Comparison of ENCODE assay signal across 2 fruit fly cellular contexts in genomic region chrX:16766868-16767431, dm6.
TF ChIP-seq lines count a peak whose summit lies in the region.

No protein-coding gene starts in this region.

TF ChIP-seq in whole organism, embryonic, 481 proteins besides CTCF, POLR2A, EP300 and RAD21 (continued from another document):
- TF ChIP-seq fu2 (GFP tag; optimal IDR thresholded peaks at IDR 0.05; lab: Kevin White, UChicago): no peak
- no peak for TF ChIP-seq CG34422 (GFP tag; IDR thresholded peaks at IDR 0.05; lab: Robert Waterston, UW)
- TF ChIP-seq ci (GFP tag; IDR thresholded peaks at IDR 0.05; lab: Robert Waterston, UW): peak; percentile 50; the same call in 1 of the 3 replicates
- TF ChIP-seq ewg (GFP tag; optimal IDR thresholded peaks at IDR 0.05; lab: Kevin White, UChicago): no peak
- TF ChIP-seq sr (GFP tag; IDR thresholded peaks at IDR 0.05; lab: Robert Waterston, UW): peak; percentile 99
- no peak for TF ChIP-seq cad (GFP tag; optimal IDR thresholded peaks at IDR 0.05; lab: Kevin White, UChicago)
- no peak for TF ChIP-seq sens-2 (GFP tag; IDR thresholded peaks at IDR 0.05; lab: Robert Waterston, UW)
- peak; percentile 47 for TF ChIP-seq Atf3 (GFP tag; optimal IDR thresholded peaks at IDR 0.05; lab: Kevin White, UChicago)
- no peak for TF ChIP-seq Spps (tag; optimal IDR thresholded peaks at IDR 0.05; lab: Kevin White, UChicago)
- no peak for TF ChIP-seq CG14710 (tag; optimal IDR thresholded peaks at IDR 0.05; lab: Kevin White, UChicago)
- no peak for TF ChIP-seq pho (GFP tag; optimal IDR thresholded peaks at IDR 0.05; lab: Kevin White, UChicago)
- TF ChIP-seq trh (GFP tag; optimal IDR thresholded peaks at IDR 0.05; lab: Kevin White, UChicago): no peak
- TF ChIP-seq sd (tag; optimal IDR thresholded peaks at IDR 0.05; lab: Kevin White, UChicago): peak; percentile 19
- no peak for TF ChIP-seq CG32532 (GFP tag; IDR thresholded peaks at IDR 0.05; lab: Robert Waterston, UW)
- TF ChIP-seq org-1 (GFP tag; optimal IDR thresholded peaks at IDR 0.05; lab: Kevin White, UChicago): no peak
- no peak for TF ChIP-seq CG6813 (GFP tag; optimal IDR thresholded peaks at IDR 0.05; lab: Kevin White, UChicago)
- TF ChIP-seq salm (tag; optimal IDR thresholded peaks at IDR 0.05; lab: Kevin White, UChicago): no peak
- peak; percentile 96 for TF ChIP-seq ftz-f1 (GFP tag; optimal IDR thresholded peaks at IDR 0.05; lab: Kevin White, UChicago)
- TF ChIP-seq Nf-YC (tag; optimal IDR thresholded peaks at IDR 0.05; lab: Kevin White, UChicago): peak; percentile 21
- TF ChIP-seq Med (GFP tag; lab: Kevin White, UChicago): peak; percentile 42

TF ChIP-seq in whole organism, prepupa, 60 proteins besides CTCF, POLR2A, EP300 and RAD21 (continued from another document):
- no peak for TF ChIP-seq Hr39 (GFP tag; optimal IDR thresholded peaks at IDR 0.05; lab: Kevin White, UChicago)
- no peak for TF ChIP-seq topi (GFP tag; optimal IDR thresholded peaks at IDR 0.05; lab: Kevin White, UChicago)
- TF ChIP-seq CG32006 (GFP tag; optimal IDR thresholded peaks at IDR 0.05; lab: Kevin White, UChicago): no peak
